Worm (Caenorhabditis elegans) whole organism, midembryonic: Measurements from ENCODE around the gene gst-36.

Experiments
- T22C8.4 ChIP-seq: fragments of 200-800 bp; sonication (Bioruptor generic); IDR thresholded peaks from 2 replicates; pipeline ENCODE4 v1.3.6; 2022; ENCODE audit warnings: missing genetic modification characterization, missing compliant biosample characterization
- flt-1 ChIP-seq: fragments of 200-800 bp; sonication (Bioruptor generic); IDR thresholded peaks from 2 replicates; pipeline ENCODE4 v1.3.6; 2022; ENCODE audit warnings: missing genetic modification characterization, missing compliant biosample characterization
- klf-2 ChIP-seq: fragments of 200-800 bp; sonication (Bioruptor generic); conservative IDR thresholded peaks from 2 replicates; pipeline ENCODE4 v1.3.6; 2022; ENCODE audit warnings: missing genetic modification reagents, missing genetic modification characterization, missing compliant biosample characterization
- med-1 ChIP-seq: sonication (generic microtip); optimal IDR thresholded peaks from 2 replicates; lab custom pipeline; 2017; ENCODE audit warnings: missing genetic modification characterization, mild to moderate bottlenecking, missing compliant biosample characterization, antibody characterized with exemption, missing genetic modification reagents; ENCODE audit not compliant: insufficient read depth
- ref-1 ChIP-seq: fragments of 200-800 bp; sonication (Bioruptor generic); conservative IDR thresholded peaks from 2 replicates; pipeline ENCODE4 v1.3.6; 2022; ENCODE audit warnings: missing genetic modification reagents, missing genetic modification characterization, missing compliant biosample characterization
- tab-1 ChIP-seq: fragments of 200-800 bp; sonication (Bioruptor generic); IDR thresholded peaks from 2 replicates; pipeline ENCODE4 v1.3.6; 2022; ENCODE audit warnings: missing genetic modification characterization, missing compliant biosample characterization
- ztf-23 ChIP-seq: fragments of 200-800 bp; sonication (Bioruptor generic); IDR thresholded peaks from 2 replicates; pipeline ENCODE4 v1.3.6; 2022; ENCODE audit warnings: missing genetic modification reagents, missing genetic modification characterization, missing compliant biosample characterization
- ztf-29 ChIP-seq: fragments of 200-800 bp; sonication (Bioruptor generic); IDR thresholded peaks from 2 replicates; pipeline ENCODE4 v1.3.6; 2022; ENCODE audit warnings: missing genetic modification reagents, missing genetic modification characterization, missing compliant biosample characterization

DNA sequence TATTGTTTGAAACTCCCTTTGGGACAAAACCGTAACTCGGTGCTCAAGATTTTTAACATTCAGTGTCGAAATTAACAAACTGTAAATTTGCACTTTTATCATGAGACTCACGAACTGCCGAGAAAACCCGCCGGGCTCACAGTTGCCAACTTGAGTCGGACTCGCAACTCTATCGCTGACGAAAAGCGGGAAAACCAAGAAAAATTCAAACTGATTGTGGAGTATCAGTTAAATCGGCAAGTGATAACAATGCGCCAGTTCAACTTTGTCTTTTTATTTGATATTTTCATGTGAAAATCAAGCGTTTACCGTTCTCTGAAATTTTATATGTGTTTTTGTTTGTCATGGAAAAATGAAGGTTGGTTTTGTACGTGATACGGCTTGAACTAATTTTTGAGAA is 19.8 kb upstream of the gst-36 start:
- no peak for TF ChIP-seq flt-1 (GFP tag; lab: Robert Waterston, UW)
- TF ChIP-seq ztf-29 (GFP tag; lab: Robert Waterston, UW), result no peak
- no peak for TF ChIP-seq T22C8.4
- no peak for TF ChIP-seq ref-1 (GFP tag; lab: Robert Waterston, UW)
- TF ChIP-seq tab-1 (GFP tag; lab: Robert Waterston, UW), result no peak
- TF ChIP-seq med-1 (GFP tag; lab: Kevin White, UChicago), result no peak
- no peak for TF ChIP-seq klf-2 (GFP tag; lab: Robert Waterston, UW)
- no peak for TF ChIP-seq ztf-23 (GFP tag; lab: Robert Waterston, UW)
